Fruit fly (Drosophila melanogaster) whole organism, embryonic: ENCODE results near the gene MED19.

Experiments used
- Abd-B ChIP-seq: fragments of 200-800 bp; sonication (Bioruptor generic); optimal IDR thresholded peaks from 2 replicates; lab custom pipeline; 2018; ENCODE audit warnings: missing biosample characterization, mild to moderate bottlenecking, missing genetic modification characterization, moderate library complexity
- Asciz ChIP-seq: fragments of 200-800 bp; sonication (Bioruptor generic); optimal IDR thresholded peaks from 2 replicates; lab custom pipeline; 2017; ENCODE audit warnings: missing biosample characterization, mild to moderate bottlenecking, missing genetic modification characterization, missing genetic modification reagents
- Atf6 ChIP-seq: fragments of 200-800 bp; sonication (Bioruptor generic); IDR thresholded peaks from 2 replicates; pipeline ENCODE4 v1.3.6; 2022; ENCODE audit warnings: missing biosample characterization, missing genetic modification characterization
- CG10431 ChIP-seq: fragments of 200-800 bp; sonication (Bioruptor generic); optimal IDR thresholded peaks from 3 replicates; lab custom pipeline; 2018; ENCODE audit warnings: missing biosample characterization, mild to moderate bottlenecking, missing genetic modification characterization
- CG11696 ChIP-seq: fragments of 200-800 bp; sonication (Bioruptor generic); IDR thresholded peaks from 2 replicates; pipeline ENCODE4 v1.3.6; 2022; ENCODE audit warnings: missing biosample characterization, missing genetic modification characterization
- CG12155 ChIP-seq: fragments of 200-800 bp; sonication (Bioruptor generic); optimal IDR thresholded peaks from 3 replicates; lab custom pipeline; 2016; ENCODE audit warnings: missing biosample characterization, missing genetic modification characterization
- CG12942 ChIP-seq: fragments of 200-800 bp; sonication (Bioruptor generic); optimal IDR thresholded peaks from 3 replicates; lab custom pipeline; 2016; ENCODE audit warnings: missing biosample characterization, missing genetic modification characterization
- CG18476 ChIP-seq: fragments of 200-800 bp; sonication (Bioruptor generic); optimal IDR thresholded peaks from 2 replicates; lab custom pipeline; 2016; ENCODE audit warnings: missing biosample characterization, mild to moderate bottlenecking, missing genetic modification characterization
- CG18764 ChIP-seq: fragments of 200-800 bp; sonication (Bioruptor generic); optimal IDR thresholded peaks from 3 replicates; lab custom pipeline; 2016; ENCODE audit warnings: missing biosample characterization, missing genetic modification characterization
- CG3281 ChIP-seq: fragments of 200-800 bp; sonication (Bioruptor generic); optimal IDR thresholded peaks from 3 replicates; lab custom pipeline; 2017; ENCODE audit warnings: missing biosample characterization, mild to moderate bottlenecking, missing genetic modification characterization
- CG34224 ChIP-seq: fragments of 200-800 bp; sonication (Bioruptor generic); IDR thresholded peaks from 3 replicates; pipeline ENCODE4 v1.3.6; 2022; ENCODE audit warnings: missing biosample characterization, missing genetic modification characterization; ENCODE audit not compliant: partially characterized antibody
- CG6272 ChIP-seq: fragments of 200-800 bp; sonication (Bioruptor generic); IDR thresholded peaks from 2 replicates; pipeline ENCODE4 v1.3.6; 2022; ENCODE audit warnings: missing biosample characterization, missing genetic modification characterization
- CG6791 ChIP-seq: fragments of 200-800 bp; sonication (Bioruptor generic); IDR thresholded peaks from 3 replicates; pipeline ENCODE4 v1.3.6; 2022; ENCODE audit warnings: missing biosample characterization, missing genetic modification characterization; ENCODE audit not compliant: partially characterized antibody
- CG9727 ChIP-seq: fragments of 200-800 bp; sonication (Bioruptor generic); optimal IDR thresholded peaks from 3 replicates; lab custom pipeline; 2017; ENCODE audit warnings: missing biosample characterization, mild to moderate bottlenecking, missing genetic modification characterization
- CrebB ChIP-seq: fragments of 200-800 bp; sonication (Bioruptor generic); optimal IDR thresholded peaks from 3 replicates; lab custom pipeline; 2018; ENCODE audit warnings: missing biosample characterization, mild to moderate bottlenecking, missing genetic modification characterization
- Doc3 ChIP-seq: fragments of 200-800 bp; sonication (Bioruptor generic); IDR thresholded peaks from 3 replicates; pipeline ENCODE4 v1.3.6; 2022; ENCODE audit warnings: missing biosample characterization, missing genetic modification characterization; ENCODE audit not compliant: partially characterized antibody
- ERR ChIP-seq: fragments of 200-800 bp; sonication (Bioruptor generic); optimal IDR thresholded peaks from 2 replicates; lab custom pipeline; 2016; ENCODE audit warnings: missing biosample characterization, missing genetic modification characterization
- Fer1 ChIP-seq: fragments of 200-800 bp; sonication (Bioruptor generic); optimal IDR thresholded peaks from 2 replicates; lab custom pipeline; 2017; ENCODE audit warnings: missing biosample characterization, mild to moderate bottlenecking, missing genetic modification characterization
- Neu2 ChIP-seq: fragments of 200-800 bp; sonication (Bioruptor generic); optimal IDR thresholded peaks from 3 replicates; lab custom pipeline; 2016; ENCODE audit warnings: missing biosample characterization, missing genetic modification characterization, borderline replicate concordance
- Nf-YB ChIP-seq: fragments of 200-800 bp; sonication (Bioruptor generic); optimal IDR thresholded peaks from 3 replicates; lab custom pipeline; 2019; ENCODE audit warnings: missing biosample characterization, mild to moderate bottlenecking, missing genetic modification characterization, moderate library complexity
- Opbp ChIP-seq: fragments of 200-800 bp; sonication (Bioruptor generic); IDR thresholded peaks from 3 replicates; pipeline ENCODE4 v1.3.6; 2022; ENCODE audit warnings: missing biosample characterization, missing genetic modification characterization; ENCODE audit not compliant: partially characterized antibody
- Six4 ChIP-seq: fragments of 200-800 bp; sonication (Bioruptor generic); optimal IDR thresholded peaks from 2 replicates; lab custom pipeline; 2016; ENCODE audit warnings: missing biosample characterization, missing genetic modification characterization
- Spps ChIP-seq: fragments of 200-800 bp; sonication (Bioruptor generic); optimal IDR thresholded peaks from 2 replicates; lab custom pipeline; 2018; ENCODE audit warnings: missing biosample characterization, mild to moderate bottlenecking, missing genetic modification characterization
- Sry-δ ChIP-seq: fragments of 200-800 bp; sonication (Bioruptor generic); optimal IDR thresholded peaks from 2 replicates; lab custom pipeline; 2016; ENCODE audit warnings: missing biosample characterization, missing genetic modification characterization
- Stat92E ChIP-seq, 3 experiments: fragments of >200 bp in 2 of 3; fragments of 200-800 bp in 1 of 3; sonication (Bioruptor generic) in 1 of 3; optimal IDR thresholded peaks; 2 replicates each; lab custom pipeline; 2017 to 2019; ENCODE audit warnings: missing biosample characterization in 3 of 3, missing genetic modification characterization in 3 of 3, mild to moderate bottlenecking in 1 of 3, moderate library complexity in 1 of 3
- bigmax ChIP-seq: fragments of 200-800 bp; sonication (Bioruptor generic); optimal IDR thresholded peaks from 2 replicates; lab custom pipeline; 2018; ENCODE audit warnings: missing biosample characterization, mild to moderate bottlenecking, missing genetic modification characterization
- ci ChIP-seq: fragments of 200-800 bp; sonication (Bioruptor generic); IDR thresholded peaks from 3 replicates; pipeline ENCODE4 v1.3.6; 2022; ENCODE audit warnings: missing biosample characterization, missing genetic modification characterization
- corto ChIP-seq: fragments of 200-800 bp; sonication (Bioruptor generic); optimal IDR thresholded peaks from 2 replicates; lab custom pipeline; 2016; ENCODE audit warnings: missing biosample characterization, mild to moderate bottlenecking, missing genetic modification characterization, moderate library complexity
- crc ChIP-seq: fragments of 200-800 bp; sonication (Bioruptor generic); optimal IDR thresholded peaks from 2 replicates; lab custom pipeline; 2016; ENCODE audit warnings: missing biosample characterization, missing genetic modification characterization
- dimm ChIP-seq: fragments of 200-800 bp; sonication (Bioruptor generic); IDR thresholded peaks from 2 replicates; pipeline ENCODE4 v1.3.6; 2022; ENCODE audit warnings: missing biosample characterization, missing genetic modification characterization
- dmrt11E ChIP-seq: fragments of 200-800 bp; sonication (Bioruptor generic); optimal IDR thresholded peaks from 3 replicates; lab custom pipeline; 2018; ENCODE audit warnings: missing biosample characterization, mild to moderate bottlenecking, missing genetic modification characterization, moderate library complexity
- dmrt99B ChIP-seq: fragments of 200-800 bp; sonication (Bioruptor generic); optimal IDR thresholded peaks from 2 replicates; lab custom pipeline; 2018; ENCODE audit warnings: missing biosample characterization, mild to moderate bottlenecking, missing genetic modification characterization, moderate library complexity
- dysf ChIP-seq: fragments of 200-800 bp; sonication (Bioruptor generic); IDR thresholded peaks from 3 replicates; pipeline ENCODE4 v1.3.6; 2022; ENCODE audit warnings: missing biosample characterization, missing genetic modification characterization
- fd102C ChIP-seq: fragments of 200-800 bp; sonication (Bioruptor generic); optimal IDR thresholded peaks from 2 replicates; lab custom pipeline; 2018; ENCODE audit warnings: missing biosample characterization, mild to moderate bottlenecking, missing genetic modification characterization, moderate library complexity
- fd3F ChIP-seq: fragments of 200-800 bp; sonication (Bioruptor generic); optimal IDR thresholded peaks from 2 replicates; lab custom pipeline; 2018; ENCODE audit warnings: missing biosample characterization, mild to moderate bottlenecking, missing genetic modification characterization, moderate library complexity
- fru ChIP-seq: fragments of >200 bp; optimal IDR thresholded peaks from 2 replicates; lab custom pipeline; 2017
- fu2 ChIP-seq: fragments of 200-800 bp; sonication (Bioruptor generic); optimal IDR thresholded peaks from 2 replicates; lab custom pipeline; 2016; ENCODE audit warnings: missing biosample characterization, missing genetic modification characterization
- gsb ChIP-seq: fragments of 200-800 bp; sonication (Bioruptor generic); IDR thresholded peaks from 2 replicates; pipeline ENCODE4 v1.3.6; 2022; ENCODE audit warnings: missing biosample characterization, missing genetic modification characterization
- ham ChIP-seq: fragments of 200-800 bp; sonication (Bioruptor generic); IDR thresholded peaks from 2 replicates; pipeline ENCODE4 v1.3.6; 2022; ENCODE audit warnings: missing biosample characterization, missing genetic modification characterization
- her ChIP-seq: fragments of 200-800 bp; sonication (Bioruptor generic); optimal IDR thresholded peaks from 2 replicates; lab custom pipeline; 2016; ENCODE audit warnings: missing biosample characterization, missing genetic modification characterization
- knrl ChIP-seq: fragments of 200-800 bp; sonication (Bioruptor generic); IDR thresholded peaks from 3 replicates; pipeline ENCODE4 v1.3.6; 2022; ENCODE audit warnings: missing biosample characterization, missing genetic modification characterization; ENCODE audit not compliant: partially characterized antibody
- lbe ChIP-seq: fragments of 200-800 bp; sonication (Bioruptor generic); optimal IDR thresholded peaks from 2 replicates; lab custom pipeline; 2016; ENCODE audit warnings: missing biosample characterization, mild to moderate bottlenecking, missing genetic modification characterization
- lmd ChIP-seq: fragments of 200-800 bp; sonication (Bioruptor generic); IDR thresholded peaks from 2 replicates; pipeline ENCODE4 v1.3.6; 2022; ENCODE audit warnings: missing biosample characterization, missing genetic modification characterization
- pan ChIP-seq, 4 experiments: fragments of >200 bp in 3 of 4; fragments of 200-800 bp in 1 of 4; sonication (Bioruptor generic) in 1 of 4; optimal IDR thresholded peaks in 3 of 4; IDR thresholded peaks in 1 of 4; 2 replicates each; pipeline versions ENCODE4 v1.3.6 to Lab custom; 2017 to 2022; ENCODE audit warnings: missing biosample characterization in 2 of 4, missing genetic modification characterization in 2 of 4, mixed read lengths in 1 of 4
- repo ChIP-seq: fragments of 200-800 bp; sonication (Bioruptor generic); optimal IDR thresholded peaks from 2 replicates; lab custom pipeline; 2016; ENCODE audit warnings: missing biosample characterization, missing genetic modification characterization
- stc ChIP-seq: fragments of 200-800 bp; sonication (Bioruptor generic); IDR thresholded peaks from 2 replicates; pipeline ENCODE4 v1.3.6; 2022; ENCODE audit warnings: missing biosample characterization, missing genetic modification characterization
- tna ChIP-seq: fragments of 200-800 bp; sonication (Bioruptor generic); IDR thresholded peaks from 2 replicates; pipeline ENCODE4 v1.3.6; 2022; ENCODE audit warnings: missing biosample characterization, missing genetic modification characterization; ENCODE audit not compliant: partially characterized antibody
- wor ChIP-seq: fragments of 200-800 bp; sonication (Bioruptor generic); IDR thresholded peaks from 2 replicates; pipeline ENCODE4 v1.3.6; 2022; ENCODE audit warnings: missing biosample characterization, missing genetic modification characterization

Gene MED19

dm6 chr3L:17842892-17843703 lies 3.2 kb downstream of the MED19 start, which contains the start of gene CG5567 (continued):
- 0 out of 2 replicates have a peak, but pooled peaks have one; percentile 25 for TF ChIP-seq Atf6 (GFP tag; lab: Robert Waterston, UW)
- TF ChIP-seq CG11696 (GFP tag; lab: Robert Waterston, UW) = no peak
- no peak for TF ChIP-seq dmrt99B (tag; lab: Kevin White, UChicago)
- TF ChIP-seq knrl (GFP tag; lab: Robert Waterston, UW) = no peak
- no peak for TF ChIP-seq stc (GFP tag; lab: Robert Waterston, UW)
- TF ChIP-seq CrebB = peak; percentile 12
- TF ChIP-seq fd3F (GFP tag; lab: Kevin White, UChicago) = no peak
- TF ChIP-seq CG3281 (GFP tag; lab: Kevin White, UChicago) = peak; percentile 18
- TF ChIP-seq Stat92E (GFP tag; optimal IDR thresholded peaks at IDR 0.05; lab: Kevin White, UChicago) = no peak
- TF ChIP-seq CG12155 (GFP tag; lab: Kevin White, UChicago) = peak; percentile 14
- TF ChIP-seq ERR (GFP tag; lab: Kevin White, UChicago) = peak; percentile 80
- TF ChIP-seq CG34224 (GFP tag; lab: Robert Waterston, UW) = no peak
- no peak for TF ChIP-seq tna (GFP tag; lab: Robert Waterston, UW)
- no peak for TF ChIP-seq CG10431
- no peak for TF ChIP-seq gsb (GFP tag; lab: Robert Waterston, UW)
- TF ChIP-seq Opbp = no peak; the same call in 2 of the 3 replicates
- no peak for TF ChIP-seq corto (GFP tag; lab: Kevin White, UChicago)
- no peak for TF ChIP-seq Six4 (GFP tag; lab: Kevin White, UChicago)
- no peak for TF ChIP-seq CG9727 (GFP tag; lab: Kevin White, UChicago)
- peak; percentile 38; the same call in 1 of the 3 replicates for TF ChIP-seq dysf (GFP tag; lab: Robert Waterston, UW)
- no peak for TF ChIP-seq fu2 (GFP tag; lab: Kevin White, UChicago)
- TF ChIP-seq Neu2 (GFP tag; lab: Kevin White, UChicago) = no peak
- TF ChIP-seq Abd-B (GFP tag; lab: Kevin White, UChicago) = no peak
- no peak for TF ChIP-seq Doc3 (GFP tag; lab: Robert Waterston, UW)
- TF ChIP-seq CG18476 (GFP tag; lab: Kevin White, UChicago) = no peak
- no peak for TF ChIP-seq fru (lab: Kevin White, UChicago)
- TF ChIP-seq CG6272 (GFP tag; lab: Robert Waterston, UW) = no peak
- TF ChIP-seq bigmax = no peak
- TF ChIP-seq Spps (tag; lab: Kevin White, UChicago) = no peak
- TF ChIP-seq wor = no peak
- TF ChIP-seq ci (GFP tag; lab: Robert Waterston, UW) = 0 out of 3 replicates have a peak, but pooled peaks have one; percentile 37
- no peak for TF ChIP-seq CG12942
- TF ChIP-seq fd102C (GFP tag; lab: Kevin White, UChicago) = no peak
- no peak for TF ChIP-seq Nf-YB
- TF ChIP-seq Asciz = no peak
- peak; percentile 17; the same call in 1 of the 2 replicates for TF ChIP-seq lmd (GFP tag; lab: Robert Waterston, UW)
- no peak for TF ChIP-seq Sry-δ
- TF ChIP-seq lbe (GFP tag; lab: Kevin White, UChicago) = no peak
- TF ChIP-seq crc (GFP tag; lab: Kevin White, UChicago) = no peak
- TF ChIP-seq dimm = no peak
- peak; percentile 64 for TF ChIP-seq Fer1 (GFP tag; lab: Kevin White, UChicago)
- TF ChIP-seq CG18764 (GFP tag; lab: Kevin White, UChicago) = no peak
- TF ChIP-seq her = no peak
- no peak for TF ChIP-seq repo
- TF ChIP-seq CG6791 = peak; percentile 33; the same call in 1 of the 3 replicates
- TF ChIP-seq ham (GFP tag; lab: Robert Waterston, UW) = no peak
- no peak for TF ChIP-seq dmrt11E (tag; lab: Kevin White, UChicago)
- TF ChIP-seq pan (optimal IDR thresholded peaks at IDR 0.05; lab: Kevin White, UChicago) = no peak
- peak in 1 of 2 experiments; percentile 45 for TF ChIP-seq pan (GFP tag; optimal IDR thresholded peaks at IDR 0.05 in 1 of 2, IDR thresholded peaks at IDR 0.05 in 1 of 2)
